Fruit fly (Drosophila melanogaster) whole organism, embryonic: ENCODE measurements around the gene CG5188.
A peak's percentile ranks its signal among the peaks of the same experiment; 100 is the strongest.

ENCODE experiments used
- Asciz ChIP-seq: fragments of 200-800 bp; sonication (Bioruptor generic); optimal IDR thresholded peaks from 2 replicates; lab custom pipeline; 2017; ENCODE audit warnings: missing biosample characterization, mild to moderate bottlenecking, missing genetic modification characterization, missing genetic modification reagents
- Bgb ChIP-seq: fragments of 200-800 bp; sonication (Bioruptor generic); IDR thresholded peaks from 2 replicates; pipeline ENCODE4 v1.3.6; 2022; ENCODE audit warnings: missing biosample characterization, missing genetic modification characterization; ENCODE audit not compliant: partially characterized antibody
- Blimp-1 ChIP-seq: fragments of 200-800 bp; sonication (Bioruptor generic); optimal IDR thresholded peaks from 3 replicates; lab custom pipeline; 2018; ENCODE audit warnings: missing biosample characterization, missing genetic modification characterization, mild to moderate bottlenecking, moderate library complexity, missing genetic modification reagents
- CG10274 ChIP-seq: fragments of 200-800 bp; sonication (Bioruptor generic); optimal IDR thresholded peaks from 3 replicates; lab custom pipeline; 2017; ENCODE audit warnings: missing biosample characterization, mild to moderate bottlenecking, missing genetic modification characterization
- CG10959 ChIP-seq: fragments of 200-800 bp; sonication (Bioruptor generic); IDR thresholded peaks from 2 replicates; pipeline ENCODE4 v1.3.6; 2022; ENCODE audit warnings: missing biosample characterization, missing genetic modification characterization
- CG11504 ChIP-seq: fragments of 200-800 bp; sonication (Bioruptor generic); optimal IDR thresholded peaks from 3 replicates; lab custom pipeline; 2019; ENCODE audit warnings: missing biosample characterization, mild to moderate bottlenecking, missing genetic modification characterization, moderate library complexity
- CG12071 ChIP-seq: fragments of 200-800 bp; sonication (Bioruptor generic); optimal IDR thresholded peaks from 3 replicates; lab custom pipeline; 2018; ENCODE audit warnings: missing biosample characterization, mild to moderate bottlenecking, missing genetic modification characterization
- CG12219 ChIP-seq: fragments of 200-800 bp; sonication (Bioruptor generic); optimal IDR thresholded peaks from 3 replicates; lab custom pipeline; 2018; ENCODE audit warnings: missing biosample characterization, mild to moderate bottlenecking, missing genetic modification characterization
- CG12659 ChIP-seq: fragments of 200-800 bp; sonication (Bioruptor generic); optimal IDR thresholded peaks from 3 replicates; lab custom pipeline; 2017; ENCODE audit warnings: mild to moderate bottlenecking, missing biosample characterization, missing genetic modification reagents, missing genetic modification characterization
- CG13123 ChIP-seq: fragments of 200-800 bp; sonication (Bioruptor generic); optimal IDR thresholded peaks from 2 replicates; lab custom pipeline; 2016; ENCODE audit warnings: missing biosample characterization, missing genetic modification characterization
- CG14965 ChIP-seq: fragments of 200-800 bp; sonication (Bioruptor generic); optimal IDR thresholded peaks from 2 replicates; lab custom pipeline; 2016; ENCODE audit warnings: missing biosample characterization, missing genetic modification characterization, borderline replicate concordance
- CG15514 ChIP-seq: fragments of 200-800 bp; sonication (Bioruptor generic); optimal IDR thresholded peaks from 3 replicates; lab custom pipeline; 2017; ENCODE audit warnings: missing biosample characterization, missing genetic modification characterization, mild to moderate bottlenecking, moderate library complexity, missing genetic modification reagents
- CG16813 ChIP-seq: fragments of 200-800 bp; sonication (Bioruptor generic); IDR thresholded peaks from 3 replicates; pipeline ENCODE4 v1.3.6; 2022; ENCODE audit warnings: missing biosample characterization, missing genetic modification characterization; ENCODE audit not compliant: partially characterized antibody
- CG16863 ChIP-seq: fragments of 200-800 bp; sonication (Bioruptor generic); optimal IDR thresholded peaks from 3 replicates; lab custom pipeline; 2016; ENCODE audit warnings: missing biosample characterization, missing genetic modification characterization
- CG1792 ChIP-seq: fragments of 200-800 bp; sonication (Bioruptor generic); optimal IDR thresholded peaks from 2 replicates; lab custom pipeline; 2016; ENCODE audit warnings: missing biosample characterization, missing genetic modification characterization
- CG32772 ChIP-seq: fragments of 200-800 bp; sonication (Bioruptor generic); IDR thresholded peaks from 2 replicates; pipeline ENCODE4 v1.3.6; 2022; ENCODE audit warnings: missing biosample characterization, missing genetic modification characterization
- CG3995 ChIP-seq: fragments of 200-800 bp; sonication (Bioruptor generic); optimal IDR thresholded peaks from 3 replicates; lab custom pipeline; 2016; ENCODE audit warnings: missing biosample characterization, missing genetic modification characterization
- CG4360 ChIP-seq: fragments of 200-800 bp; sonication (Bioruptor generic); IDR thresholded peaks from 2 replicates; pipeline ENCODE4 v1.3.6; 2022; ENCODE audit warnings: missing biosample characterization, missing genetic modification characterization
- CG6254 ChIP-seq: fragments of 200-800 bp; sonication (Bioruptor generic); optimal IDR thresholded peaks from 3 replicates; lab custom pipeline; 2017; ENCODE audit warnings: mild to moderate bottlenecking, missing biosample characterization, missing genetic modification reagents, missing genetic modification characterization
- CG6689 ChIP-seq: fragments of 200-800 bp; sonication (Bioruptor generic); IDR thresholded peaks from 2 replicates; pipeline ENCODE4 v1.3.6; 2022; ENCODE audit warnings: missing biosample characterization, missing genetic modification characterization
- CG6854 ChIP-seq: fragments of 200-800 bp; sonication (Bioruptor generic); optimal IDR thresholded peaks from 3 replicates; lab custom pipeline; 2017; ENCODE audit warnings: missing biosample characterization, mild to moderate bottlenecking, missing genetic modification characterization
- CG9437 ChIP-seq: fragments of 200-800 bp; sonication (Bioruptor generic); optimal IDR thresholded peaks from 2 replicates; lab custom pipeline; 2018; ENCODE audit warnings: missing biosample characterization, mild to moderate bottlenecking, missing genetic modification characterization
- CG9727 ChIP-seq: fragments of 200-800 bp; sonication (Bioruptor generic); optimal IDR thresholded peaks from 3 replicates; lab custom pipeline; 2017; ENCODE audit warnings: missing biosample characterization, mild to moderate bottlenecking, missing genetic modification characterization
- Dref ChIP-seq: fragments of 200-800 bp; sonication (Bioruptor generic); IDR thresholded peaks from 2 replicates; pipeline ENCODE4 v1.3.6; 2022; ENCODE audit warnings: missing biosample characterization, missing genetic modification characterization
- E2f1 ChIP-seq: fragments of 200-800 bp; sonication (Bioruptor generic); IDR thresholded peaks from 2 replicates; pipeline ENCODE4 v1.3.6; 2022; ENCODE audit warnings: missing biosample characterization, missing genetic modification characterization
- Elba2 ChIP-seq: fragments of 200-800 bp; sonication (Bioruptor generic); optimal IDR thresholded peaks from 3 replicates; lab custom pipeline; 2016; ENCODE audit warnings: missing biosample characterization, missing genetic modification characterization
- Gug ChIP-seq: fragments of 200-800 bp; sonication (Bioruptor generic); IDR thresholded peaks from 4 replicates; pipeline ENCODE4 v1.3.6; 2022; ENCODE audit warnings: missing biosample characterization, missing genetic modification characterization
- H15 ChIP-seq: fragments of 200-800 bp; sonication (Bioruptor generic); IDR thresholded peaks from 3 replicates; pipeline ENCODE4 v1.3.6; 2022; ENCODE audit warnings: missing biosample characterization, missing genetic modification characterization
- H2.0 ChIP-seq: fragments of 200-800 bp; sonication (Bioruptor generic); IDR thresholded peaks from 2 replicates; pipeline ENCODE4 v1.3.6; 2022; ENCODE audit warnings: missing biosample characterization, missing genetic modification characterization
- Hmr ChIP-seq: fragments of 200-800 bp; sonication (Bioruptor generic); optimal IDR thresholded peaks from 3 replicates; lab custom pipeline; 2017; ENCODE audit warnings: mild to moderate bottlenecking, missing biosample characterization, missing genetic modification reagents, missing genetic modification characterization
- Hmx ChIP-seq: fragments of 200-800 bp; sonication (Bioruptor generic); optimal IDR thresholded peaks from 2 replicates; lab custom pipeline; 2016; ENCODE audit warnings: missing biosample characterization, missing genetic modification characterization
- MTF-1 ChIP-seq: fragments of 200-800 bp; sonication (Bioruptor generic); optimal IDR thresholded peaks from 2 replicates; lab custom pipeline; 2018; ENCODE audit warnings: missing biosample characterization, mild to moderate bottlenecking, missing genetic modification characterization, borderline replicate concordance
- Myb ChIP-seq: fragments of 200-800 bp; sonication (Bioruptor generic); optimal IDR thresholded peaks from 2 replicates; lab custom pipeline; 2016; ENCODE audit warnings: missing biosample characterization, missing genetic modification characterization
- NK7.1 ChIP-seq: fragments of 200-800 bp; sonication (Bioruptor generic); optimal IDR thresholded peaks from 3 replicates; lab custom pipeline; 2016; ENCODE audit warnings: missing biosample characterization, missing genetic modification characterization
- Nf-YC ChIP-seq: fragments of 200-800 bp; optimal IDR thresholded peaks from 3 replicates; lab custom pipeline; 2019; ENCODE audit warnings: missing biosample characterization, mild to moderate bottlenecking, missing genetic modification characterization, moderate library complexity
- Rx ChIP-seq: fragments of 200-800 bp; sonication (Bioruptor generic); IDR thresholded peaks from 2 replicates; pipeline ENCODE4 v1.3.6; 2022; ENCODE audit warnings: missing biosample characterization, missing genetic modification characterization
- Tbp ChIP-seq: fragments of >200 bp; optimal IDR thresholded peaks from 2 replicates; lab custom pipeline; 2018; ENCODE audit warnings: missing biosample characterization, missing genetic modification characterization
- chm ChIP-seq: fragments of 200-800 bp; sonication (Bioruptor generic); IDR thresholded peaks from 2 replicates; pipeline ENCODE4 v1.3.6; 2022; ENCODE audit warnings: missing biosample characterization, missing genetic modification characterization
- danr ChIP-seq: fragments of 200-800 bp; sonication (Bioruptor generic); IDR thresholded peaks from 2 replicates; pipeline ENCODE4 v1.3.6; 2022; ENCODE audit warnings: missing biosample characterization, missing genetic modification characterization
- ewg ChIP-seq: fragments of 200-800 bp; sonication (Bioruptor generic); optimal IDR thresholded peaks from 3 replicates; lab custom pipeline; 2017; ENCODE audit warnings: mild to moderate bottlenecking, missing biosample characterization, missing genetic modification reagents, missing genetic modification characterization
- exex ChIP-seq: fragments of 200-800 bp; sonication (Bioruptor generic); optimal IDR thresholded peaks from 4 replicates; lab custom pipeline; 2018; ENCODE audit warnings: missing biosample characterization, mild to moderate bottlenecking, missing genetic modification characterization, moderate library complexity
- hb ChIP-seq: fragments of 200-800 bp; sonication (Bioruptor generic); IDR thresholded peaks from 3 replicates; pipeline ENCODE4 v1.3.6; 2022; ENCODE audit warnings: missing biosample characterization, missing genetic modification characterization; ENCODE audit not compliant: partially characterized antibody
- hth ChIP-seq: fragments of >200 bp; optimal IDR thresholded peaks from 2 replicates; lab custom pipeline; 2017; ENCODE audit warnings: inconsistent platforms
- ken ChIP-seq: fragments of 200-800 bp; sonication (Bioruptor generic); IDR thresholded peaks from 3 replicates; pipeline ENCODE4 v1.3.6; 2022; ENCODE audit warnings: missing biosample characterization, missing genetic modification characterization
- lilli ChIP-seq: fragments of 200-800 bp; sonication (Bioruptor generic); optimal IDR thresholded peaks from 3 replicates; lab custom pipeline; 2016; ENCODE audit warnings: missing biosample characterization, missing genetic modification characterization
- lmd ChIP-seq: fragments of 200-800 bp; sonication (Bioruptor generic); IDR thresholded peaks from 2 replicates; pipeline ENCODE4 v1.3.6; 2022; ENCODE audit warnings: missing biosample characterization, missing genetic modification characterization
- row ChIP-seq: fragments of 200-800 bp; sonication (Bioruptor generic); IDR thresholded peaks from 3 replicates; pipeline ENCODE4 v1.3.6; 2022; ENCODE audit warnings: missing biosample characterization, missing genetic modification characterization
- schlank ChIP-seq: fragments of 200-800 bp; sonication (Bioruptor generic); optimal IDR thresholded peaks from 2 replicates; lab custom pipeline; 2018; ENCODE audit warnings: missing biosample characterization, mild to moderate bottlenecking, missing genetic modification characterization
- slou ChIP-seq: fragments of 200-800 bp; sonication (Bioruptor generic); optimal IDR thresholded peaks from 3 replicates; lab custom pipeline; 2016; ENCODE audit warnings: missing biosample characterization, missing genetic modification characterization
- vnd ChIP-seq: fragments of 200-800 bp; sonication (Bioruptor generic); IDR thresholded peaks from 3 replicates; pipeline ENCODE4 v1.3.6; 2022; ENCODE audit warnings: missing biosample characterization, missing genetic modification characterization; ENCODE audit not compliant: partially characterized antibody
- z ChIP-seq: fragments of 200-800 bp; sonication (Bioruptor generic); IDR thresholded peaks from 3 replicates; pipeline ENCODE4 v1.3.6; 2022; ENCODE audit warnings: missing biosample characterization, missing genetic modification characterization

Gene CG5188

dm6 chr2L:10468388-10468787, 39.8 kb downstream of the CG5188 start (continued):
- TF ChIP-seq Nf-YC (peak; percentile 35), Elba2 (GFP tag; lab: Kevin White, UChicago) (no peak), exex (tag; lab: Kevin White, UChicago) (peak; percentile 4), chm (GFP tag; lab: Robert Waterston, UW) (0 out of 2 replicates have a peak, but pooled peaks have one; percentile 55), E2f1 (GFP tag; lab: Robert Waterston, UW) (peak; percentile 57), CG14965 (GFP tag; lab: Kevin White, UChicago) (no peak), CG13123 (GFP tag; lab: Kevin White, UChicago) (no peak), CG16863 (GFP tag; lab: Kevin White, UChicago) (peak; percentile 8), NK7.1 (GFP tag; lab: Kevin White, UChicago) (no peak), CG1792 (GFP tag; lab: Kevin White, UChicago) (no peak), CG32772 (GFP tag; lab: Robert Waterston, UW) (peak; percentile 51; the same call in 1 of the 2 replicates), CG10274 (GFP tag; lab: Kevin White, UChicago) (no peak), vnd (GFP tag; lab: Robert Waterston, UW) (no peak), MTF-1 (GFP tag; lab: Kevin White, UChicago) (no peak), CG12071 (GFP tag; lab: Kevin White, UChicago) (peak; percentile 50), Dref (GFP tag; lab: Robert Waterston, UW) (no peak), hth (no peak), CG12659 (GFP tag; lab: Kevin White, UChicago) (peak; percentile 5), schlank (tag; lab: Kevin White, UChicago) (peak; percentile 26), Tbp (no peak), Hmx (GFP tag; lab: Kevin White, UChicago) (no peak), CG9437 (no peak), H15 (GFP tag; lab: Robert Waterston, UW) (peak; percentile 50; the same call in 1 of the 3 replicates), CG3995 (no peak), CG11504 (peak; percentile 75), danr (GFP tag; lab: Robert Waterston, UW) (no peak), row (peak; percentile 81), Hmr (GFP tag; lab: Kevin White, UChicago) (peak; percentile 43), hb (GFP tag; lab: Robert Waterston, UW) (no peak), ewg (no peak), ken (peak; percentile 55; the same call in 1 of the 3 replicates), CG12219 (GFP tag; lab: Kevin White, UChicago) (peak; percentile 38), CG9727 (GFP tag; lab: Kevin White, UChicago) (peak; percentile 26), CG6254 (GFP tag; lab: Kevin White, UChicago) (peak; percentile 40), Gug (GFP tag; lab: Robert Waterston, UW) (peak; percentile 41; the same call in 2 of the 4 replicates), Asciz (GFP tag; lab: Kevin White, UChicago) (peak; percentile 41), CG6689 (GFP tag; lab: Robert Waterston, UW) (0 out of 2 replicates have a peak, but pooled peaks have one; percentile 18), Rx (0 out of 2 replicates have a peak, but pooled peaks have one; percentile 39), H2.0 (GFP tag; lab: Robert Waterston, UW) (peak; percentile 60), CG6854 (GFP tag; lab: Kevin White, UChicago) (no peak), CG15514 (GFP tag; lab: Kevin White, UChicago) (peak; percentile 60), Blimp-1 (GFP tag; lab: Kevin White, UChicago) (peak; percentile 59), lilli (GFP tag; lab: Kevin White, UChicago) (peak; percentile 52), CG16813 (GFP tag; lab: Robert Waterston, UW) (no peak), z (GFP tag; lab: Robert Waterston, UW) (no peak), Bgb (GFP tag; lab: Robert Waterston, UW) (no peak), slou (no peak), CG10959 (GFP tag; lab: Robert Waterston, UW) (no peak), Myb (GFP tag; lab: Kevin White, UChicago) (peak; percentile 8), CG4360 (no peak), lmd (peak; percentile 71; the same call in 1 of the 2 replicates)
